Worm (Caenorhabditis elegans) whole organism, young adult: ENCODE results near the gene eri-5.

ENCODE experiments used
- C06A6.2 ChIP-seq: fragments of 200-800 bp; sonication (Bioruptor generic); conservative IDR thresholded peaks from 2 replicates; pipeline ENCODE4 v1.3.6; 2022; ENCODE audit warnings: missing genetic modification characterization, missing compliant biosample characterization
- C17E4.6 ChIP-seq: fragments of 200-800 bp; sonication (Bioruptor generic); IDR thresholded peaks from 2 replicates; pipeline ENCODE4 v1.3.6; 2022; ENCODE audit warnings: missing genetic modification reagents, missing genetic modification characterization, missing compliant biosample characterization
- F10E7.11 ChIP-seq: sonication (generic microtip); optimal IDR thresholded peaks from 2 replicates; lab custom pipeline; 2017; ENCODE audit warnings: mild to moderate bottlenecking, missing genetic modification characterization, moderate library complexity, missing compliant biosample characterization
- F39B2.1 ChIP-seq: fragments of 200-800 bp; sonication (Bioruptor generic); IDR thresholded peaks from 2 replicates; pipeline ENCODE4 v1.3.6; 2022; ENCODE audit warnings: missing genetic modification reagents, missing genetic modification characterization, missing compliant biosample characterization
- F49E8.2 ChIP-seq: sonication (generic microtip); optimal IDR thresholded peaks from 3 replicates; lab custom pipeline; 2017; ENCODE audit warnings: missing genetic modification characterization, mild to moderate bottlenecking, missing compliant biosample characterization, antibody characterized with exemption, moderate library complexity; ENCODE audit not compliant: insufficient read depth
- F57C9.4 ChIP-seq: sonication (generic microtip); optimal IDR thresholded peaks from 2 replicates; lab custom pipeline; 2017; ENCODE audit warnings: mild to moderate bottlenecking, missing genetic modification characterization, missing compliant biosample characterization
- Y53G8AR.9 ChIP-seq: fragments of 200-800 bp; sonication (Bioruptor generic); conservative IDR thresholded peaks from 2 replicates; pipeline ENCODE4 v1.3.6; 2022; ENCODE audit warnings: missing genetic modification reagents, missing genetic modification characterization, missing compliant biosample characterization
- Y67H2A.10 ChIP-seq: fragments of 200-800 bp; sonication (Bioruptor generic); conservative IDR thresholded peaks from 2 replicates; pipeline ENCODE4 v1.3.6; 2022; ENCODE audit warnings: missing genetic modification reagents, missing genetic modification characterization, missing compliant biosample characterization
- Y79H2A.3 ChIP-seq: fragments of 200-800 bp; sonication (Bioruptor generic); conservative IDR thresholded peaks from 2 replicates; pipeline ENCODE4 v1.3.6; 2022; ENCODE audit warnings: missing genetic modification reagents, missing genetic modification characterization, missing compliant biosample characterization
- akir-1 ChIP-seq: fragments of 200-800 bp; sonication (Bioruptor generic); optimal IDR thresholded peaks from 2 replicates; lab custom pipeline; 2018; ENCODE audit warnings: mild to moderate bottlenecking, missing genetic modification characterization, moderate library complexity, missing compliant biosample characterization
- athp-1 ChIP-seq: sonication (generic microtip); optimal IDR thresholded peaks from 2 replicates; lab custom pipeline; 2017; ENCODE audit warnings: mild to moderate bottlenecking, missing genetic modification characterization, missing compliant biosample characterization
- bed-1 ChIP-seq: fragments of 200-800 bp; sonication (Bioruptor generic); IDR thresholded peaks from 2 replicates; pipeline ENCODE4 v1.3.6; 2022; ENCODE audit warnings: missing genetic modification reagents, missing genetic modification characterization, missing compliant biosample characterization
- ceh-100 ChIP-seq: fragments of 200-800 bp; sonication (Bioruptor generic); IDR thresholded peaks from 2 replicates; pipeline ENCODE4 v1.3.6; 2022; ENCODE audit warnings: missing genetic modification reagents, missing genetic modification characterization, missing compliant biosample characterization
- ceh-91 ChIP-seq: fragments of 200-800 bp; sonication (Bioruptor generic); IDR thresholded peaks from 2 replicates; pipeline ENCODE4 v1.3.6; 2022; ENCODE audit warnings: missing genetic modification reagents, missing genetic modification characterization, missing compliant biosample characterization
- chd-7 ChIP-seq: sonication (generic microtip); optimal IDR thresholded peaks from 2 replicates; lab custom pipeline; 2016; ENCODE audit warnings: mild to moderate bottlenecking, missing genetic modification characterization, moderate library complexity, missing compliant biosample characterization
- dpl-1 ChIP-seq: fragments of 150-350 bp; optimal IDR thresholded peaks from 2 replicates; lab custom pipeline; 2014; ENCODE audit warnings: missing biosample characterization, missing genetic modification reagents, missing genetic modification characterization
- egrh-3 ChIP-seq: fragments of 200-800 bp; sonication (Bioruptor generic); IDR thresholded peaks from 2 replicates; pipeline ENCODE4 v1.3.6; 2022; ENCODE audit warnings: missing genetic modification reagents, missing genetic modification characterization, missing compliant biosample characterization
- ekl-4 ChIP-seq: fragments of 200-800 bp; sonication (Bioruptor generic); IDR thresholded peaks from 2 replicates; pipeline ENCODE4 v1.3.6; 2022; ENCODE audit warnings: missing genetic modification reagents, missing genetic modification characterization, missing compliant biosample characterization
- him-1 ChIP-seq: sonication (generic microtip); optimal IDR thresholded peaks from 2 replicates; lab custom pipeline; 2016; ENCODE audit warnings: missing genotype, missing genetic modification reagents, missing genetic modification characterization, missing compliant biosample characterization
- hmg-20 ChIP-seq: fragments of 200-800 bp; sonication (Bioruptor generic); IDR thresholded peaks from 2 replicates; pipeline ENCODE4 v1.3.6; 2022; ENCODE audit warnings: missing genetic modification reagents, missing genetic modification characterization, missing compliant biosample characterization
- hrde-1 ChIP-seq: sonication (generic microtip); optimal IDR thresholded peaks from 2 replicates; lab custom pipeline; 2016; ENCODE audit warnings: missing genetic modification characterization, mild to moderate bottlenecking, missing compliant biosample characterization, moderate library complexity, missing genotype, missing genetic modification reagents, borderline replicate concordance
- lin-26 ChIP-seq: fragments of 200-800 bp; sonication (Bioruptor generic); IDR thresholded peaks from 2 replicates; pipeline ENCODE4 v1.3.6; 2022; ENCODE audit warnings: missing genetic modification reagents, missing genetic modification characterization, missing compliant biosample characterization
- lsl-1 ChIP-seq: fragments of 200-800 bp; sonication (Bioruptor generic); optimal IDR thresholded peaks from 2 replicates; lab custom pipeline; 2018; ENCODE audit warnings: mild to moderate bottlenecking, missing genetic modification characterization, moderate library complexity, missing compliant biosample characterization
- madf-3 ChIP-seq: fragments of 200-800 bp; sonication (Bioruptor generic); IDR thresholded peaks from 2 replicates; pipeline ENCODE4 v1.3.6; 2022; ENCODE audit warnings: missing genetic modification reagents, missing genetic modification characterization, missing compliant biosample characterization
- madf-8 ChIP-seq: fragments of 200-800 bp; sonication (Bioruptor generic); conservative IDR thresholded peaks from 2 replicates; pipeline ENCODE4 v1.3.6; 2022; ENCODE audit warnings: missing genetic modification reagents, missing genetic modification characterization, missing compliant biosample characterization
- mes-4 ChIP-seq: sonication (generic microtip); optimal IDR thresholded peaks from 2 replicates; lab custom pipeline; 2016; ENCODE audit warnings: missing genotype, missing genetic modification characterization, missing compliant biosample characterization
- mxl-1 ChIP-seq: sonication (generic microtip); optimal IDR thresholded peaks from 2 replicates; lab custom pipeline; 2016; ENCODE audit warnings: missing genetic modification characterization, missing compliant biosample characterization
- nfya-1 ChIP-seq: sonication (generic microtip); optimal IDR thresholded peaks from 2 replicates; lab custom pipeline; 2017; ENCODE audit warnings: antibody characterized with exemption, missing compliant biosample characterization, missing genetic modification characterization, borderline replicate concordance; ENCODE audit not compliant: insufficient read depth
- nfya-2 ChIP-seq: fragments of 200-800 bp; sonication (Bioruptor generic); IDR thresholded peaks from 2 replicates; pipeline ENCODE4 v1.3.6; 2022; ENCODE audit warnings: missing genetic modification reagents, missing genetic modification characterization, missing compliant biosample characterization
- nfyb-1 ChIP-seq: fragments of 200-800 bp; sonication (Bioruptor generic); IDR thresholded peaks from 2 replicates; pipeline ENCODE4 v1.3.6; 2022; ENCODE audit warnings: missing genetic modification reagents, missing genetic modification characterization, missing compliant biosample characterization
- nhr-120 ChIP-seq: fragments of 200-800 bp; sonication (Bioruptor generic); IDR thresholded peaks from 2 replicates; pipeline ENCODE4 v1.3.6; 2022; ENCODE audit warnings: missing genetic modification characterization, missing compliant biosample characterization
- sea-2 ChIP-seq: fragments of 200-800 bp; sonication (Bioruptor generic); IDR thresholded peaks from 2 replicates; pipeline ENCODE4 v1.3.6; 2022; ENCODE audit warnings: missing genetic modification characterization, missing compliant biosample characterization
- snpc-1.3 ChIP-seq: sonication (generic microtip); optimal IDR thresholded peaks from 2 replicates; lab custom pipeline; 2017; ENCODE audit warnings: missing genetic modification characterization, mild to moderate bottlenecking, missing compliant biosample characterization, antibody characterized with exemption, moderate library complexity, missing genotype, missing genetic modification reagents; ENCODE audit not compliant: insufficient read depth
- snpc-3.4 ChIP-seq: sonication (generic microtip); optimal IDR thresholded peaks from 2 replicates; lab custom pipeline; 2017; ENCODE audit warnings: missing genetic modification characterization, mild to moderate bottlenecking, missing compliant biosample characterization, antibody characterized with exemption, moderate library complexity, missing genotype, missing genetic modification reagents
- tbp1 ChIP-seq: fragments of 200-800 bp; sonication (Bioruptor generic); optimal IDR thresholded peaks from 2 replicates; lab custom pipeline; 2018; ENCODE audit warnings: mild to moderate bottlenecking, missing genetic modification characterization, missing compliant biosample characterization
- tbx-9 ChIP-seq: sonication (generic microtip); optimal IDR thresholded peaks from 2 replicates; lab custom pipeline; 2016; ENCODE audit warnings: borderline replicate concordance, missing genetic modification characterization, inconsistent platforms, missing compliant biosample characterization
- zfh-2 ChIP-seq: fragments of 200-800 bp; sonication (Bioruptor generic); conservative IDR thresholded peaks from 2 replicates; pipeline ENCODE4 v1.3.6; 2022; ENCODE audit warnings: missing genetic modification reagents, missing genetic modification characterization, missing compliant biosample characterization
- ztf-25 ChIP-seq: fragments of 200-800 bp; sonication (Bioruptor generic); IDR thresholded peaks from 2 replicates; pipeline ENCODE4 v1.3.6; 2022; ENCODE audit warnings: missing genetic modification reagents, missing genetic modification characterization, missing compliant biosample characterization
- ztf-28 ChIP-seq: fragments of 200-800 bp; sonication (Bioruptor generic); IDR thresholded peaks from 2 replicates; pipeline ENCODE4 v1.3.6; 2022; ENCODE audit warnings: missing genetic modification reagents, missing genetic modification characterization, missing compliant biosample characterization
- ztf-6 ChIP-seq: fragments of 200-800 bp; sonication (Bioruptor generic); IDR thresholded peaks from 2 replicates; pipeline ENCODE4 v1.3.6; 2022; ENCODE audit warnings: missing genetic modification reagents, missing genetic modification characterization, missing compliant biosample characterization

The eri-5 gene

DNA sequence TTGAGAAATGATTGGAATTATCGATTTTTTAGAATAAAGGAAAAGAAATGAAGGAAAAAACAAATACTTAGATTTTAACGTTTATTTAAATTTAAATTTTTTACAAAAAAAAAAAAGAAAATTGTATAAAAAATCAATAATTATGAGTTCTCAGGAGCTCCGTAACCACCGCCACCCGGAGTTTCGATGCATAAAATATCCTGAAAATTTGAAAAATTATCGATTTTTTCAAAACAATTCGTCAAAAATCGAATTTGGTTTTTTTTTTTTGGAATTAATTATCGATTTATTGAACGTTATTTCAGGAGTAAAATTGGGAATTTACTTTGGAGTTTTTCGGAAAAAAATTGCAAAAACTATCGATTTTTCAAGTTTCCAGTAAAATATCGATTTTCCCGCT lies 8.8 kb downstream of the eri-5 start, which contains the start of gene Y38F2AR.10:
Gene Y38F2AR.10, minus strand, starts transcription at position 101 of the 400 bp plus-strand sequence.
- TF ChIP-seq snpc-1.3 (tag; lab: Kevin White, UChicago) (no peak), F39B2.1 (GFP tag; lab: Robert Waterston, UW) (no peak)
- TF ChIP-seq, all 124 proteins: peak for 0

DNA sequence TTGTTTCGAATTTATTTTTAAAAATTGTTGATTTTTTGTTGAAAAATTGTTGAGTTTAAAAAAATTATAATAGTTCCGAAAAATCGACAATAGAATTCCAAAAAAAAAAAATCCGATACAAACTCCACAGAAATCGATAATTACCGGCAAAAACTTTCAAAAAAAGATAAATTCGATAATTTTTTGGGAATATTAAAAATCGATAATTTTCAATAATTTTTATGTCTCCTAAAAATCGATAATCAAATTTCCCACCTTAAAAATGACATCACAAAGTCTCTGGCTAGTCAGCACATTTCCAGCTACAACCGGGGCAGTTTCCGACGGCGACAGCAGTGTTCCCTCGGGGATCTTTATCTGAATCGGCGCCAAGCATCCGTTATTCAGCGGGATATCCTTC lies 10.0 kb downstream of the eri-5 start:
- TF ChIP-seq nfya-2 (GFP tag; lab: Robert Waterston, UW): no peak
- TF ChIP-seq, all 124 proteins: peak for 0

DNA sequence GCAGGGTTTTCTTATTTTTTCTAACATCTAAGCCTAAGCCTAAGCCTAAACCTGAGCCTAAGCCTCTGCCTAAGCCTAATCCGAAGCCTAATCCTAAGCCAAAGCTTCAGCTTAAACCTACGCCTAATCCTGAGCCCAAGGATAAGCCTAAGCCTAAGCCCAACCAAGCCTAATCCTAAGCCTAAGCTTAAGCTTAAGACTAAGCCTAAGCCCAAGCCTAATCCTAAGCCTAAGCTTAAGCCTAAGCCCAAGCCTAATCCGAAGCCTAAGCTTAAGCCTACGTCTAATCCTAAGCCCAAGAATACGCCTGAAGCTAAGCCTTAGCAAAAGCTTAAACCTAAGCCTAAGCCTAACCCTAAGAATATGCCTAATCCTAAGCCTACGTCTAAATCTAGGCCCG lies 12.8 kb downstream of the eri-5 start:
- TF ChIP-seq Y79H2A.3 (no peak), madf-3 (GFP tag; lab: Robert Waterston, UW) (0 out of 2 replicates have a peak, but pooled peaks have one; percentile 20)

DNA sequence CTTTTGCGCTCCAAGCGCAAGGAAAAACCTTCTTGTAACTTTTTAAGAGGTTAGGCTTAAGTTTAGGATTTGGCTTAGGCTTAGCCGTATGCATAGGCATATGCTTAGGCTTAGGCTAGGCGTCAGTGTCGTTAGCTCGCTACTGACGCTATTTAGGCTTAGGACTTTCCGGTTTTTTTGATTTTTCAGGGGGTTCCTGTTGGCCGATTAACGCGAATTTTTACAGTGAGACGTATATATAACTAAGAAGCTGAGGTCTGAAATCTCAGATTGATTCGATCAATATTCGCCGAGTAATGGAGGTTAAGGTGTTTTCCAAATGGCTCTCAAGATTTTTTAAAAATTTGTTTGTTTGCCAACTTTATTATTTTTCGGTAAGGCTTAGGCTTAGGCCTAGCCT lies 17.1 kb downstream of the eri-5 start:
- TF ChIP-seq mxl-1 (tag; lab: Kevin White, UChicago) (no peak), sea-2 (no peak), nfya-1 (tag; lab: Kevin White, UChicago) (no peak), hrde-1 (tag; lab: Kevin White, UChicago) (no peak), C17E4.6 (no peak), Y53G8AR.9 (GFP tag; lab: Robert Waterston, UW) (no peak), hmg-20 (GFP tag; lab: Robert Waterston, UW) (no peak), F49E8.2 (tag; lab: Kevin White, UChicago) (no peak)
- TF ChIP-seq, all 124 proteins: peak for 0

DNA sequence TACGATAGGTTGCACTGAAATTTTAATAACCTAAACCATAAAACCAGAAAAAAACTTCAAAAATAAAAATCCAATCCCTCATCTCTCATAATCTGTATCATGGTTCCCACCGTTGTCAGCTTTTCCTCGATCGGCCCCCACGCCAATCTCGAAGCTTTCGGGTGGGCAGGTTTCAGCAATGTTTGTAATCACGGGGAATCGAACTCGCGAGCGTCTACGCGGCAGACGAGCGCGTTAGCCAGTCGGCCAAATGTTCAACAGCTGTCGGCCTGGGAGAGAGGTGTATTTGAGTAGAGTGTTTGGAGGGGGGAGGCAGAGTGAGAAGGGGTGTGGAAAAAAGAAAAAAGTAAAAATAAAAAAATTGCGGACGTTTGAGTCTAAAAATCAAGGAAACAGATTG lies 17.8 kb downstream of the eri-5 start:
- TF ChIP-seq dpl-1 (GFP tag; lab: Kevin White, UChicago) (peak; percentile 9), zfh-2 (peak; percentile 73), tbx-9 (tag; lab: Kevin White, UChicago) (no peak), lin-26 (peak; percentile 89), tbp1 (GFP tag; lab: Kevin White, UChicago) (peak; percentile 95), ztf-25 (GFP tag; lab: Robert Waterston, UW) (0 out of 2 replicates have a peak, but pooled peaks have one; percentile 83), hrde-1 (tag; lab: Kevin White, UChicago) (peak; percentile 74), lsl-1 (GFP tag; lab: Kevin White, UChicago) (peak; percentile 63), akir-1 (GFP tag; lab: Kevin White, UChicago) (no peak), him-1 (peak; percentile 94), ceh-100 (GFP tag; lab: Robert Waterston, UW) (peak; percentile 54), ztf-6 (GFP tag; lab: Robert Waterston, UW) (no peak), nfya-1 (tag; lab: Kevin White, UChicago) (no peak), F10E7.11 (tag; lab: Kevin White, UChicago) (no peak), ekl-4 (GFP tag; lab: Robert Waterston, UW) (peak; percentile 80; the same call in 1 of the 2 replicates), mxl-1 (tag; lab: Kevin White, UChicago) (peak; percentile 84), nfya-2 (GFP tag; lab: Robert Waterston, UW) (no peak), snpc-3.4 (tag; lab: Kevin White, UChicago) (no peak), Y67H2A.10 (GFP tag; lab: Robert Waterston, UW) (peak; percentile 69; the same call in 1 of the 2 replicates), nfyb-1 (GFP tag; lab: Robert Waterston, UW) (peak; percentile 85), madf-8 (GFP tag; lab: Robert Waterston, UW) (0 out of 2 replicates have a peak, but pooled peaks have one; percentile 20), nhr-120 (GFP tag; lab: Robert Waterston, UW) (no peak), chd-7 (tag; lab: Kevin White, UChicago) (peak; percentile 87), mes-4 (tag; lab: Kevin White, UChicago) (peak; percentile 81), ztf-28 (peak; percentile 69; the same call in 1 of the 2 replicates), ceh-91 (GFP tag; lab: Robert Waterston, UW) (no peak), egrh-3 (GFP tag; lab: Robert Waterston, UW) (peak; percentile 73), athp-1 (tag; lab: Kevin White, UChicago) (peak; percentile 86), C06A6.2 (peak; percentile 61; the same call in 1 of the 2 replicates), F57C9.4 (tag; lab: Kevin White, UChicago) (no peak), bed-1 (GFP tag; lab: Robert Waterston, UW) (no peak)
